Fruit fly (Drosophila melanogaster) Kc167 (cell line): Measurements from ENCODE around the gene Pli.

Experiments used
- Myc ChIP-seq: fragments of >200 bp; optimal IDR thresholded peaks from 2 replicates; lab custom pipeline; 2017; ENCODE audit warnings: missing external identifiers
- Sin3A ChIP-seq: fragments of >200 bp; optimal IDR thresholded peaks from 2 replicates; lab custom pipeline; 2018; ENCODE audit warnings: missing external identifiers
- h ChIP-seq: fragments of >200 bp; optimal IDR thresholded peaks from 3 replicates; lab custom pipeline; 2018; ENCODE audit warnings: missing external identifiers
- insv ChIP-seq: fragments of >200 bp; optimal IDR thresholded peaks from 3 replicates; lab custom pipeline; 2018; ENCODE audit warnings: missing external identifiers
- psq ChIP-seq: fragments of >200 bp; optimal IDR thresholded peaks from 2 replicates; lab custom pipeline; 2017; ENCODE audit warnings: missing external identifiers
- ttk ChIP-seq: sonication (Bioruptor generic); optimal IDR thresholded peaks from 2 replicates; lab custom pipeline; 2017; ENCODE audit warnings: missing external identifiers

Gene Pli

dm6 chr3R:23920874-23921539 is 31.2 kb upstream of the Pli start:
- TF ChIP-seq Sin3A (lab: Kevin White, UChicago), result no peak
- no peak for TF ChIP-seq ttk (lab: Kevin White, UChicago)
- TF ChIP-seq Myc (lab: Kevin White, UChicago), result no peak
- no peak for TF ChIP-seq h (lab: Kevin White, UChicago)
- no peak for TF ChIP-seq insv (lab: Kevin White, UChicago)
- no peak for TF ChIP-seq psq

dm6 chr3R:23920387-23920786 is 30.5 kb upstream of the Pli start:
- no peak for TF ChIP-seq psq
- no peak for TF ChIP-seq insv (lab: Kevin White, UChicago)
- TF ChIP-seq Sin3A (lab: Kevin White, UChicago), result no peak
- no peak for TF ChIP-seq ttk (lab: Kevin White, UChicago)
- TF ChIP-seq h (lab: Kevin White, UChicago), result no peak
- no peak for TF ChIP-seq Myc (lab: Kevin White, UChicago)

dm6 chr3R:23919366-23919765 is 29.5 kb upstream of the Pli start:
- no peak for TF ChIP-seq Myc (lab: Kevin White, UChicago)
- TF ChIP-seq psq, result no peak
- no peak for TF ChIP-seq h (lab: Kevin White, UChicago)
- no peak for TF ChIP-seq insv (lab: Kevin White, UChicago)
- TF ChIP-seq Sin3A (lab: Kevin White, UChicago), result no peak
- TF ChIP-seq ttk (lab: Kevin White, UChicago), result no peak

dm6 chr3R:23915967-23916366 is 26.1 kb upstream of the Pli start:
- TF ChIP-seq Sin3A (lab: Kevin White, UChicago) (no peak), Myc (lab: Kevin White, UChicago) (no peak), insv (lab: Kevin White, UChicago) (no peak), h (lab: Kevin White, UChicago) (no peak), psq (no peak), ttk (lab: Kevin White, UChicago) (no peak)

DNA sequence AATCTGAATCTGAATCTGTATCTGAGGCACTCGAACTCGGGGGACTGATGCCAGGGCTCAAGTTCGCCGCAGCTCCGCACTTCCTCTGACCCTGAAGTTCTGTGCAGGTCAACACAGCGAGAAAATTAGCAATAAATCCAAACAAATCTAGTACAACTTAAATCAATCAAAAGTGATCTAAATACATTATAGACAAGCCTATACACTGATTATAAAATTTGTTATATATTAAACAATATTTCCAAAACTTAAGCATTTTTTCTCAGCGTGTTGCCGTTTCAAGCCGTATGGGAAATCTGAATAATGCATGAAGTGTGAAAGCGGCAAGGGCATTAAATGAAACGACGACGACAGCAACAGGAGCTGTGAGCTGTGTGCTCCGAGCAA is 25.2 kb upstream of the Pli start:
- TF ChIP-seq insv (lab: Kevin White, UChicago) (no peak), Myc (lab: Kevin White, UChicago) (no peak), Sin3A (lab: Kevin White, UChicago) (no peak), h (lab: Kevin White, UChicago) (no peak), ttk (lab: Kevin White, UChicago) (no peak), psq (no peak)

DNA sequence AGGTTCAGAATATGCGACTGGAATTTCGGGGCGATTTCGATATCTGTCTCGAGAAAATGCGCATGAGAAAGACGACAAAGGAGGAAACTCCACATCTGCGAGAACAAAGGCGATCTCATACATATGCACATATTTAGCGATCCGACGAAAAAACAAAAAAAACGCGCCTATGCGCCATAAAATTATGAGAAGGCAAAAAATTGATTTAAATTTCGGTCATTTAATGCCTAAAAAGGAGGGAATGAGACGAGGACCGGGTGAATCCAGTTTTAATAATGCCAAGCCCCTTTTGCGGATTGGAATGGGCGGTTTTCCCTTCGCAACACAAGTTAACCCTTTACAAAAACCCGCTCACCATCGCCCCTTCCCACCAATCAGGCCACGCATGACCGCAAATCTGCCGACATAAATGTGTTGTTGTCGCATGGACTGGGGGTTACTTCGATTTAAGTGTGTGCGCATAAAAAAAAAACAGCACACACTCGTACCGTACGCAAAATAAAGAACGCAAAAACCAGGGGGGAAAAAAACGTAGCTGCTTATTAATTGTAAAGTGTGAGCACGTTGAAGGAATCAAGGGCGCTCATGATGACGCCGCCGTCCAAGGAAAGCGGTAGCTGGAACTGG is 24.7 kb upstream of the Pli start:
- TF ChIP-seq Sin3A (lab: Kevin White, UChicago) (no peak), insv (lab: Kevin White, UChicago) (no peak), ttk (lab: Kevin White, UChicago) (no peak), Myc (lab: Kevin White, UChicago) (no peak), h (lab: Kevin White, UChicago) (no peak), psq (no peak)

dm6 chr3R:23912349-23912748 is 22.5 kb upstream of the Pli start:
- no peak for TF ChIP-seq ttk (lab: Kevin White, UChicago)
- no peak for TF ChIP-seq Sin3A (lab: Kevin White, UChicago)

- TF ChIP-seq h (lab: Kevin White, UChicago) (no peak), Sin3A (lab: Kevin White, UChicago) (no peak), Myc (lab: Kevin White, UChicago) (no peak), ttk (lab: Kevin White, UChicago) (no peak), insv (lab: Kevin White, UChicago) (no peak), psq (no peak)
These were observed 21.3 kb upstream of the Pli start for dm6 chr3R:23911073-23911690.

DNA sequence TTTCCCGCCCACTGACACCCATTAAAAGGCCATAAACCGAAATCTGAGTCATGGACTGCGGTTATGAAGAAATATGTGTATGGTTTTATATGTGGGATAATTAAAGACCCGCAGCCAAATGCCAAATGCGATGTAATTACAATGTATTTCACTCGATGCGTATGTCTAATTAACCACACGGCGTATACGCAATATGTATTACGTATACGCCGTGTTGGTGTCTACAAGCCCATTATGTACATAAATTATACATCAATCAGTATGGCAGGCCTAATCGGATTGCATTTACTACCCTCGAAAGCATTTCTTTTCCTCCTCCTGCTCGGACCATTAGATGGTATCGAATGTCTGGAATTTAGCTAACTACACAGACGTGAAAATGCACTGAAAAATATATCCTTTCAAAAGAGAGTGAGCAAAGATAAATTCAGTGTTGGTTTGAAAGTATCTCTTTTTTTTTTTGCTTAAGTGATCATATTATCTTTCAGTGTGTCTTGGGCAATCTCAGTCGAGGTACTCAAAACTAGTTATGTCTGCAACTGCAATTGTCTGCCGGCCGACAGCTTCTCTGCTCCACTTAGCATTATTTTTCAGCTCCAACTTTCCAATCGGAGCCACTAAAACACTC is 20.5 kb upstream of the Pli start:
- no peak for TF ChIP-seq Myc (lab: Kevin White, UChicago)
- TF ChIP-seq Sin3A (lab: Kevin White, UChicago), result no peak
- no peak for TF ChIP-seq h (lab: Kevin White, UChicago)
- no peak for TF ChIP-seq ttk (lab: Kevin White, UChicago)
- no peak for TF ChIP-seq psq
- TF ChIP-seq insv (lab: Kevin White, UChicago), result no peak

DNA sequence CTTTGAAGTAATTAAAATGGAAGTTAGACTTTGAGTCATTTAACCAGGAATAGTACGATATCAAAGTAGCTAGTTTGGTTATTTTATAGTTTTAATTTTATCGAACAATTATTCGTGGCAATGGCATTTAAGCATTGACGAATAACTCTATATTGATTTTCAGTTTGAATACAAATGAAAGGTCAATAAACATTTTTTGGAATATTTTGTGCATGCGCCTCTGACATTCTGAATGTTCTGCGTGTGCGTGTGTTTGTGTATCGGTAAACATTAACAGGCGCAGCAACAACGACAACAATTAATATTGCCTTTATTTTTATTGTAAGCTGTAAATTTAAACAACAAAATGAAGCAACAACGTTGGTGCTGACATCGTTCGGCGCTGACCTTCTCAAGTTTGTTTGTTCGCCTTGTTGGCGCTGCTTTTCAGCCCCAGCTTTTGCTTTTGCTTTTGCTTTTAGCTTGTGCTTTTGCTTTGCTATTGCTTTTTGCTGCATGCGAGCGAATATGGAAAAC is 19.6 kb upstream of the Pli start:
- no peak for TF ChIP-seq Sin3A (lab: Kevin White, UChicago)
- TF ChIP-seq ttk (lab: Kevin White, UChicago), result no peak
- no peak for TF ChIP-seq Myc (lab: Kevin White, UChicago)
- no peak for TF ChIP-seq insv (lab: Kevin White, UChicago)
- TF ChIP-seq h (lab: Kevin White, UChicago), result no peak
- TF ChIP-seq psq, result no peak

- no peak for TF ChIP-seq psq
- TF ChIP-seq ttk (lab: Kevin White, UChicago), result no peak
- TF ChIP-seq h (lab: Kevin White, UChicago), result no peak
- TF ChIP-seq Myc (lab: Kevin White, UChicago), result no peak
- TF ChIP-seq insv (lab: Kevin White, UChicago), result no peak
- no peak for TF ChIP-seq Sin3A (lab: Kevin White, UChicago)
These were observed 13.6 kb upstream of the Pli start for dm6 chr3R:23903425-23903824.
